Worm (Caenorhabditis elegans) whole organism, L1 larva: Measurements from ENCODE around the gene bath-21.

Source experiments
- C04F5.9 ChIP-seq: sonication (generic microtip); optimal IDR thresholded peaks from 2 replicates; lab custom pipeline; 2016; ENCODE audit warnings: missing genetic modification characterization, missing compliant biosample characterization
- C16A3.4 ChIP-seq: fragments of 150-350 bp; optimal IDR thresholded peaks from 2 replicates; lab custom pipeline; 2014; ENCODE audit warnings: missing biosample characterization, missing genetic modification characterization
- C34B4.2 ChIP-seq: sonication (generic microtip); optimal IDR thresholded peaks from 2 replicates; lab custom pipeline; 2017; ENCODE audit warnings: mild to moderate bottlenecking, missing genetic modification characterization, missing compliant biosample characterization
- aha-1 ChIP-seq: fragments of 150-350 bp; optimal IDR thresholded peaks from 2 replicates; lab custom pipeline; 2014; ENCODE audit warnings: missing biosample characterization, missing genetic modification characterization
- ama-1 ChIP-seq: fragments of 150-350 bp; optimal IDR thresholded peaks from 2 replicates; lab custom pipeline; 2014
- blmp-1 ChIP-seq: fragments of 150-350 bp; optimal IDR thresholded peaks from 2 replicates; lab custom pipeline; 2014; ENCODE audit warnings: missing biosample characterization, missing genetic modification characterization
- ceh-63 ChIP-seq: fragments of 200-800 bp; sonication (Bioruptor generic); optimal IDR thresholded peaks from 2 replicates; lab custom pipeline; 2018; ENCODE audit warnings: mild to moderate bottlenecking, missing genetic modification characterization, missing compliant biosample characterization
- ceh-8 ChIP-seq: fragments of 200-800 bp; sonication (Bioruptor generic); optimal IDR thresholded peaks from 2 replicates; lab custom pipeline; 2018; ENCODE audit warnings: mild to moderate bottlenecking, missing genetic modification characterization, moderate library complexity, missing compliant biosample characterization
- ceh-82 ChIP-seq, 3 experiments: fragments of 150-350 bp in 1 of 3; sonication (generic microtip) in 2 of 3; optimal IDR thresholded peaks; 2 replicates each; lab custom pipeline; 2014 to 2017; ENCODE audit warnings: missing biosample characterization in 3 of 3, missing genetic modification characterization in 3 of 3
- ceh-88 ChIP-seq: fragments of 200-800 bp; sonication (Bioruptor generic); IDR thresholded peaks from 2 replicates; pipeline ENCODE4 v1.3.6; 2022; ENCODE audit warnings: missing genetic modification characterization, missing compliant biosample characterization
- ces-1 ChIP-seq: fragments of 150-350 bp; optimal IDR thresholded peaks from 2 replicates; lab custom pipeline; 2014; ENCODE audit warnings: missing biosample characterization, missing genetic modification reagents, missing genetic modification characterization
- dpl-1 ChIP-seq, 3 experiments: fragments of 150-350 bp in 2 of 3; sonication (generic microtip) in 1 of 3; optimal IDR thresholded peaks; 2 replicates each; lab custom pipeline; 2014 to 2017; ENCODE audit warnings: missing biosample characterization in 3 of 3, missing genetic modification characterization in 3 of 3, missing genetic modification reagents in 3 of 3
- dsc-1 ChIP-seq: sonication (generic microtip); optimal IDR thresholded peaks from 2 replicates; lab custom pipeline; 2016; ENCODE audit warnings: mild to moderate bottlenecking, missing genetic modification characterization, missing compliant biosample characterization
- efl-1 ChIP-seq, 4 experiments: fragments of 150-350 bp; optimal IDR thresholded peaks in 3 of 4; peaks in 1 of 4; 1 replicate in 1 of 4; 2 replicates in 3 of 4; lab custom pipeline; 2014; ENCODE audit warnings: missing biosample characterization in 2 of 4, missing genetic modification characterization in 2 of 4, missing genetic modification reagents in 2 of 4
- egl-13 ChIP-seq: sonication (generic microtip); optimal IDR thresholded peaks from 2 replicates; lab custom pipeline; 2016; ENCODE audit warnings: missing genotype, missing genetic modification reagents, missing genetic modification characterization, missing compliant biosample characterization
- egl-27 ChIP-seq, 2 experiments: fragments of 150-350 bp in 1 of 2; sonication (generic microtip); optimal IDR thresholded peaks; 3 replicates each; lab custom pipeline; 2017 to 2018; ENCODE audit warnings: missing biosample characterization in 2 of 2, missing genetic modification characterization in 2 of 2, missing genetic modification reagents in 2 of 2
- ets-5 ChIP-seq: fragments of 200-800 bp; sonication (Bioruptor generic); IDR thresholded peaks from 2 replicates; pipeline ENCODE4 v1.3.6; 2022; ENCODE audit warnings: missing genetic modification characterization, missing compliant biosample characterization
- fkh-10 ChIP-seq: sonication (generic microtip); optimal IDR thresholded peaks from 2 replicates; lab custom pipeline; 2017; ENCODE audit warnings: missing biosample characterization, missing genetic modification reagents, missing genetic modification characterization
- fkh-4 ChIP-seq: sonication (generic microtip); optimal IDR thresholded peaks from 2 replicates; lab custom pipeline; 2016; ENCODE audit warnings: missing compliant biosample characterization, missing genetic modification characterization, borderline replicate concordance
- fkh-8 ChIP-seq: sonication (generic microtip); optimal IDR thresholded peaks from 2 replicates; lab custom pipeline; 2016; ENCODE audit warnings: mild to moderate bottlenecking, missing genetic modification characterization, missing compliant biosample characterization
- grh-1 ChIP-seq: fragments of 200-800 bp; sonication (Bioruptor generic); IDR thresholded peaks from 2 replicates; pipeline ENCODE4 v1.3.6; 2022; ENCODE audit warnings: missing genetic modification reagents, missing genetic modification characterization, missing compliant biosample characterization
- hpl-2 ChIP-seq: fragments of 150-350 bp; optimal IDR thresholded peaks from 2 replicates; lab custom pipeline; 2014; ENCODE audit warnings: missing biosample characterization, missing genetic modification reagents, missing genetic modification characterization
- irx-1 ChIP-seq: sonication (generic microtip); optimal IDR thresholded peaks from 2 replicates; lab custom pipeline; 2016; ENCODE audit warnings: missing genetic modification characterization, missing compliant biosample characterization
- isw-1 ChIP-seq: fragments of 200-800 bp; sonication (Bioruptor generic); IDR thresholded peaks from 2 replicates; pipeline ENCODE4 v1.3.6; 2022; ENCODE audit warnings: missing genetic modification characterization, missing compliant biosample characterization
- lin-13 ChIP-seq: fragments of 150-350 bp; optimal IDR thresholded peaks from 2 replicates; lab custom pipeline; 2014; ENCODE audit warnings: missing biosample characterization, missing genetic modification reagents, missing genetic modification characterization
- lin-14 ChIP-seq: fragments of 200-800 bp; sonication (Bioruptor generic); optimal IDR thresholded peaks from 2 replicates; lab custom pipeline; 2018; ENCODE audit warnings: mild to moderate bottlenecking, missing genetic modification characterization, moderate library complexity, missing compliant biosample characterization
- lin-15B ChIP-seq: fragments of 150-350 bp; sonication (generic microtip); optimal IDR thresholded peaks from 3 replicates; lab custom pipeline; 2014; ENCODE audit warnings: missing biosample characterization, missing genetic modification characterization
- lin-35 ChIP-seq, 2 experiments: fragments of 150-350 bp; optimal IDR thresholded peaks; 2 replicates each; lab custom pipeline; 2014; ENCODE audit warnings: missing biosample characterization in 2 of 2, missing genetic modification characterization in 2 of 2, missing genetic modification reagents in 2 of 2
- lin-39 ChIP-seq: fragments of 150-350 bp; optimal IDR thresholded peaks from 2 replicates; lab custom pipeline; 2014; ENCODE audit warnings: missing biosample characterization, missing genetic modification reagents, missing genetic modification characterization
- lir-3 ChIP-seq: sonication (generic microtip); optimal IDR thresholded peaks from 2 replicates; lab custom pipeline; 2016; ENCODE audit warnings: mild to moderate bottlenecking, missing genetic modification characterization, moderate library complexity, missing compliant biosample characterization; ENCODE audit not compliant: poor library complexity
- lsy-2 ChIP-seq, 2 experiments: fragments of 150-350 bp; optimal IDR thresholded peaks; 2 replicates each; lab custom pipeline; 2014; ENCODE audit warnings: missing biosample characterization in 2 of 2, missing genetic modification characterization in 2 of 2
- mab-9 ChIP-seq: fragments of 200-800 bp; sonication (Bioruptor generic); IDR thresholded peaks from 2 replicates; pipeline ENCODE4 v1.3.6; 2022; ENCODE audit warnings: missing genetic modification reagents, missing genetic modification characterization, missing compliant biosample characterization
- mep-1 ChIP-seq: fragments of 150-350 bp; optimal IDR thresholded peaks from 2 replicates; lab custom pipeline; 2014; ENCODE audit warnings: missing biosample characterization, missing genetic modification characterization
- nhr-20 ChIP-seq: sonication (generic microtip); optimal IDR thresholded peaks from 2 replicates; lab custom pipeline; 2016; ENCODE audit warnings: mild to moderate bottlenecking, missing genetic modification characterization, missing compliant biosample characterization
- nhr-237 ChIP-seq: fragments of 150-350 bp; optimal IDR thresholded peaks from 2 replicates; lab custom pipeline; 2014; ENCODE audit warnings: missing biosample characterization, missing genetic modification characterization
- nhr-28 ChIP-seq: fragments of 150-350 bp; optimal IDR thresholded peaks from 2 replicates; lab custom pipeline; 2014; ENCODE audit warnings: missing biosample characterization, missing genetic modification characterization
- nhr-84 ChIP-seq: sonication (generic microtip); optimal IDR thresholded peaks from 2 replicates; lab custom pipeline; 2017; ENCODE audit warnings: missing biosample characterization, missing genetic modification characterization
- pag-3 ChIP-seq: sonication (generic microtip); optimal IDR thresholded peaks from 2 replicates; lab custom pipeline; 2017; ENCODE audit warnings: missing genetic modification characterization, mild to moderate bottlenecking, missing compliant biosample characterization, antibody characterized with exemption, borderline replicate concordance; ENCODE audit not compliant: insufficient read depth
- rnt-1 ChIP-seq: sonication (generic microtip); optimal IDR thresholded peaks from 2 replicates; lab custom pipeline; 2016; ENCODE audit warnings: mild to moderate bottlenecking, missing genetic modification characterization, moderate library complexity, missing compliant biosample characterization
- skn-1 ChIP-seq: fragments of 150-350 bp; optimal IDR thresholded peaks from 2 replicates; lab custom pipeline; 2014; ENCODE audit warnings: missing biosample characterization, missing genetic modification characterization
- snpc-4 ChIP-seq: fragments of 150-350 bp; optimal IDR thresholded peaks from 2 replicates; lab custom pipeline; 2014; ENCODE audit warnings: missing biosample characterization, missing genetic modification characterization
- snu-23 ChIP-seq: sonication (generic microtip); optimal IDR thresholded peaks from 2 replicates; lab custom pipeline; 2016; ENCODE audit warnings: missing genetic modification characterization, missing compliant biosample characterization
- sox-4 ChIP-seq: sonication (generic microtip); optimal IDR thresholded peaks from 2 replicates; lab custom pipeline; 2016; ENCODE audit warnings: missing genetic modification characterization, missing compliant biosample characterization
- sptf-1 ChIP-seq: fragments of 150-350 bp; optimal IDR thresholded peaks from 2 replicates; lab custom pipeline; 2014; ENCODE audit warnings: missing biosample characterization, missing genetic modification characterization
- swsn-7 ChIP-seq: sonication (generic microtip); optimal IDR thresholded peaks from 2 replicates; lab custom pipeline; 2016; ENCODE audit warnings: missing genetic modification characterization, missing compliant biosample characterization
- unc-130 ChIP-seq: fragments of 150-350 bp; optimal IDR thresholded peaks from 2 replicates; lab custom pipeline; 2017; ENCODE audit warnings: missing biosample characterization, missing genetic modification characterization, inconsistent platforms
- unc-86 ChIP-seq: sonication (generic microtip); optimal IDR thresholded peaks from 2 replicates; lab custom pipeline; 2016; ENCODE audit warnings: missing genetic modification characterization, missing compliant biosample characterization
- unc-98 ChIP-seq: fragments of 200-800 bp; sonication (Bioruptor generic); IDR thresholded peaks from 2 replicates; pipeline ENCODE4 v1.3.6; 2022; ENCODE audit warnings: missing genetic modification characterization, missing compliant biosample characterization
- ztf-11 ChIP-seq, 2 experiments: sonication (generic microtip); optimal IDR thresholded peaks; 2 replicates each; lab custom pipeline; 2016 to 2017; ENCODE audit warnings: missing genetic modification characterization in 2 of 2, missing biosample characterization in 1 of 2, missing compliant biosample characterization in 1 of 2

bath-21 gene

DNA sequence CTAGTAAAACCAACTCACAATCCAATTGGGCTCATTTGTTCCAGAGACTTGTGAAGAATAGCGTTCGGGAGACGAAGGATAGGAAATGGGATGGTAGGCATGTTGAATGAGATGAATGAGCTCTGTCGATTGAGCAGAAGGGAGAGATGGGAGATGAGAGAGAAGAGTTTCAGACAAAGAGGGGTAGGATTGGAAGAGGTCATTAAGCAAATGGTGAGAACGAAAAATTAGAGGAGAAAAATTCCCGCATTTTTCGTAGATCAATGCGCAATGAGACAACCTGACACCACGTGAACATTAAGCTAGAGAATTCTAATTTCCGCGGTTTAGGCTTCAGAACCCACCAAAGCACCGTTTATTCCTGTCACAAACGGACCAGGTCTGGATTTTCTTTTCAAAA lies 37.6 kb upstream of the bath-21 start, which contains the start of gene F07E5.13:
F07E5.13 (minus strand) TSS at position 101 of the 400 bp plus-strand sequence.
- no peak for TF ChIP-seq snu-23 (GFP tag; lab: Kevin White, UChicago)
- TF ChIP-seq mep-1 (tag; lab: Kevin White, UChicago) = no peak
- no peak for TF ChIP-seq C16A3.4 (tag; lab: Kevin White, UChicago)
- TF ChIP-seq ama-1 (lab: Kevin White, UChicago) = no peak
- no peak for TF ChIP-seq ceh-82 (tag; optimal IDR thresholded peaks at IDR 0.05; lab: Kevin White, UChicago)
- no peak for TF ChIP-seq lir-3 (tag; lab: Kevin White, UChicago)
- no peak for TF ChIP-seq egl-27 (tag; optimal IDR thresholded peaks at IDR 0.05; lab: Kevin White, UChicago)
- TF ChIP-seq unc-130 = no peak
- no peak for TF ChIP-seq fkh-4 (tag; lab: Kevin White, UChicago)
- TF ChIP-seq snpc-4 = no peak
- no peak for TF ChIP-seq lin-35 (GFP tag; optimal IDR thresholded peaks at IDR 0.05; lab: Kevin White, UChicago)
- no peak for TF ChIP-seq ets-5 (GFP tag; lab: Robert Waterston, UW)

DNA sequence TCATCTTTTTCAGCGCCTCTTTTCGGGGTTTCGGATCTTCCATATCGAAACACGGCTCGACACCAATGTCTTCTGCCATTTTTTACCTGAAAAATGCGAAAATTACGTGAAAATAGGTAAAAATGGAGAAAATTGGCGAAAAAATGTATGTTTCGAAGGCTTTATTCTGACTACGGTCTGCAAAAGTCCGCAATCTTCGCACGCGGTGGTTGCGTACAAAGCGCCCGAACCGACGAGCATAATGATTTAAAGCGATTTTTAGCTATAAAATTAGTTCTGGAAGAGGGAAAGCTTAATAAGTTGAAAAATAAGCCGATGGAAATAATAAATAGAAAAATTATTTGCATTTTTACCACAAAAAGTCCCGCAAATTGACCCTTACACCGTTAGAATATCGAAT lies 32.6 kb upstream of the bath-21 start, which contains the start of gene F07E5.5:
F07E5.5 (minus strand) TSS at position 86 of the 400 bp plus-strand sequence.
- TF ChIP-seq blmp-1 (tag; lab: Kevin White, UChicago) = peak; percentile 13
- TF ChIP-seq ztf-11 (tag; optimal IDR thresholded peaks at IDR 0.05; lab: Kevin White, UChicago) = no peak
- peak; percentile 51 for TF ChIP-seq swsn-7 (tag; lab: Kevin White, UChicago)
- peak; percentile 96 to 98 for TF ChIP-seq lsy-2 (tag; optimal IDR thresholded peaks at IDR 0.05; lab: Kevin White, UChicago)
- no peak for TF ChIP-seq unc-98 (GFP tag; lab: Robert Waterston, UW)
- no peak for TF ChIP-seq aha-1 (tag; lab: Kevin White, UChicago)
- TF ChIP-seq irx-1 (tag; lab: Kevin White, UChicago) = no peak
- no peak for TF ChIP-seq nhr-28 (tag; lab: Kevin White, UChicago)
- no peak for TF ChIP-seq snu-23 (GFP tag; lab: Kevin White, UChicago)
- TF ChIP-seq rnt-1 (tag; lab: Kevin White, UChicago) = no peak
- peak; percentile 75 to 78 for TF ChIP-seq efl-1 (optimal IDR thresholded peaks at IDR 0.05; lab: Kevin White, UChicago)
- TF ChIP-seq efl-1 (GFP tag; optimal IDR thresholded peaks at IDR 0.05 in 1 of 2; lab: Kevin White, UChicago) = peak; percentile 75 to 97
- no peak for TF ChIP-seq ces-1 (GFP tag; lab: Kevin White, UChicago)
- TF ChIP-seq dpl-1 (GFP tag; optimal IDR thresholded peaks at IDR 0.05; lab: Kevin White, UChicago) = peak; percentile 54 to 78 (median 74)
- TF ChIP-seq lin-13 (GFP tag; lab: Kevin White, UChicago) = peak; percentile 4
- TF ChIP-seq ceh-82 (tag; optimal IDR thresholded peaks at IDR 0.05; lab: Kevin White, UChicago) = peak; percentile 19 to 66 (median 64)
- no peak for TF ChIP-seq sox-4 (tag; lab: Kevin White, UChicago)
- no peak for TF ChIP-seq nhr-84 (tag; lab: Kevin White, UChicago)
- no peak for TF ChIP-seq ceh-63
- TF ChIP-seq grh-1 (GFP tag; lab: Robert Waterston, UW) = no peak
- TF ChIP-seq mab-9 (GFP tag; lab: Robert Waterston, UW) = no peak
- peak; percentile 23 for TF ChIP-seq snpc-4
- no peak for TF ChIP-seq C34B4.2 (tag; lab: Kevin White, UChicago)
- peak; percentile 25 for TF ChIP-seq isw-1 (GFP tag; lab: Robert Waterston, UW)
- TF ChIP-seq C04F5.9 (tag; lab: Kevin White, UChicago) = no peak
- TF ChIP-seq fkh-10 = no peak
- no peak for TF ChIP-seq ceh-88 (GFP tag; lab: Robert Waterston, UW)
- TF ChIP-seq pag-3 (tag; lab: Kevin White, UChicago) = no peak
- peak; percentile 79 for TF ChIP-seq unc-130
- no peak for TF ChIP-seq lir-3 (tag; lab: Kevin White, UChicago)
- TF ChIP-seq fkh-4 (tag; lab: Kevin White, UChicago) = no peak
- no peak for TF ChIP-seq lin-14 (GFP tag; lab: Kevin White, UChicago)
- TF ChIP-seq lin-15B (tag; lab: Kevin White, UChicago) = peak; percentile 41
- TF ChIP-seq unc-86 = peak; percentile 10
- no peak for TF ChIP-seq ama-1 (lab: Kevin White, UChicago)
- TF ChIP-seq lin-39 (tag; lab: Kevin White, UChicago) = peak; percentile 5
- TF ChIP-seq mep-1 (tag; lab: Kevin White, UChicago) = peak; percentile 77
- no peak for TF ChIP-seq sptf-1 (tag; lab: Kevin White, UChicago)
- no peak for TF ChIP-seq dsc-1
- no peak for TF ChIP-seq nhr-20
- no peak for TF ChIP-seq ceh-8 (GFP tag; lab: Kevin White, UChicago)
- TF ChIP-seq C16A3.4 (tag; lab: Kevin White, UChicago) = peak; percentile 46
- no peak for TF ChIP-seq hpl-2
- TF ChIP-seq fkh-8 (tag; lab: Kevin White, UChicago) = peak; percentile 43
- TF ChIP-seq skn-1 (tag; lab: Kevin White, UChicago) = peak; percentile 55
- no peak for TF ChIP-seq nhr-237 (tag; lab: Kevin White, UChicago)
- TF ChIP-seq egl-13 (tag; lab: Kevin White, UChicago) = no peak
